Worm (Caenorhabditis elegans) whole organism, late embryonic: ENCODE results near the gene dct-6.

Experiments used
- ama-1 ChIP-seq: fragments of 150-350 bp; optimal IDR thresholded peaks from 2 replicates; lab custom pipeline; 2014
- ceh-30 ChIP-seq: fragments of 150-350 bp; optimal IDR thresholded peaks from 2 replicates; lab custom pipeline; 2014; ENCODE audit warnings: missing biosample characterization, missing genetic modification characterization
- fkh-10 ChIP-seq: fragments of 150-350 bp; optimal IDR thresholded peaks from 2 replicates; lab custom pipeline; 2014; ENCODE audit warnings: missing biosample characterization, missing genetic modification reagents, missing genetic modification characterization
- pqm-1 ChIP-seq: sonication (generic microtip); optimal IDR thresholded peaks from 2 replicates; lab custom pipeline; 2016; ENCODE audit warnings: missing genetic modification characterization, missing compliant biosample characterization
- pros-1 ChIP-seq: fragments of 150-350 bp; optimal IDR thresholded peaks from 2 replicates; lab custom pipeline; 2014; ENCODE audit warnings: missing biosample characterization, missing genetic modification reagents, missing genetic modification characterization
- zip-5 ChIP-seq: sonication (generic microtip); optimal IDR thresholded peaks from 2 replicates; lab custom pipeline; 2016; ENCODE audit warnings: missing genetic modification characterization, missing compliant biosample characterization

DNA sequence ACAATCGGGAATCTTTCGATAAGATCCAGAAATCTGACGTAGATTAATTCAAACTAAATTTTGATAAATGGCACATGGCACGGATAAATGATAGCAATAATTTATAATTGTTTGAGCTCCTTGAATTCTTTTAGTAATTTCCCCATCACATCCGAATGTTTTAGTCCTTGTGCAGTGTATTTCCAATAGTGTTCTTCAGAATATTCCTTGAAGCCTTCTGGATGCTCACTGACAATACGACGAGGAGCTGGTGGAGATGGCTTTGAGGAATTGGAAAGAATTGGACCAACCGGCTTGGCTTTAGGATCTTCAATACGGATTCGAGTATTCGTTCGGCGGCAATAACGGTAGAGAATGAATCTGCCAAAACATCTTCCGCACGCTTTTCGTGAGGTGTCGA, 40.2 kb downstream of the dct-6 start:
- TF ChIP-seq ceh-30 (tag; lab: Kevin White, UChicago) (no peak), pqm-1 (tag; lab: Kevin White, UChicago) (no peak), fkh-10 (no peak), pros-1 (tag; lab: Kevin White, UChicago) (no peak), zip-5 (tag; lab: Kevin White, UChicago) (no peak), ama-1 (lab: Kevin White, UChicago) (no peak)
